Worm (Caenorhabditis elegans) whole organism, L4/young adult: Measurements from ENCODE around the gene ugt-59.

Source experiments
- W03F9.2 ChIP-seq: fragments of 150-350 bp; optimal IDR thresholded peaks from 2 replicates; lab custom pipeline; 2014; ENCODE audit warnings: missing biosample characterization, missing genetic modification characterization
- dao-5 ChIP-seq: sonication (generic microtip); optimal IDR thresholded peaks from 2 replicates; lab custom pipeline; 2016; ENCODE audit warnings: missing genotype, missing genetic modification characterization, moderate library complexity, missing compliant biosample characterization
- him-1 ChIP-seq: sonication (generic microtip); optimal IDR thresholded peaks from 2 replicates; lab custom pipeline; 2016; ENCODE audit warnings: missing genotype, missing genetic modification reagents, missing genetic modification characterization, missing compliant biosample characterization

ce11 chrIV:10373772-10374288 lies 13.4 kb downstream of the ugt-59 start, which contains the start of gene mpz-5:
- TF ChIP-seq W03F9.2 (tag; lab: Kevin White, UChicago) (peak; percentile 86), him-1 (tag; lab: Kevin White, UChicago) (no peak), dao-5 (tag; lab: Kevin White, UChicago) (no peak)
